Worm (Caenorhabditis elegans): Measurements from ENCODE around the gene nhr-281.

nhr-281 gene

ce11 chrX:14146740-14147140 lies 33.5 kb upstream of the nhr-281 start (continued):
- TF ChIP-seq attf-5 (GFP tag; optimal IDR thresholded peaks at IDR 0.05), result peak; percentile 69
- peak; percentile 42; the same call in 1 of the 2 replicates for TF ChIP-seq mcd-1 (GFP tag; IDR thresholded peaks at IDR 0.05)
- TF ChIP-seq tbp1 (GFP tag; optimal IDR thresholded peaks at IDR 0.05), result peak; percentile 52
- TF ChIP-seq B0336.3 (GFP tag; IDR thresholded peaks at IDR 0.05), result 0 out of 2 replicates have a peak, but pooled peaks have one; percentile 29
- no peak for TF ChIP-seq attf-6 (GFP tag; IDR thresholded peaks at IDR 0.05)
- TF ChIP-seq athp-1 (tag; optimal IDR thresholded peaks at IDR 0.05), result no peak
- TF ChIP-seq die-1 (tag; optimal IDR thresholded peaks at IDR 0.05), result peak; percentile 42
- TF ChIP-seq nhr-80 (tag; optimal IDR thresholded peaks at IDR 0.05), result peak; percentile 61
- TF ChIP-seq K12H6.12 (tag; optimal IDR thresholded peaks at IDR 0.05), result peak; percentile 84
- no peak for TF ChIP-seq nfya-1 (tag; optimal IDR thresholded peaks at IDR 0.05; ENCODE audit: borderline replicate concordance, insufficient read depth)
- peak; percentile 81 for TF ChIP-seq lin-40 (tag; optimal IDR thresholded peaks at IDR 0.05)
- TF ChIP-seq unc-130 (GFP tag; optimal IDR thresholded peaks at IDR 0.05), result no peak
- no peak for TF ChIP-seq ceh-100 (GFP tag; IDR thresholded peaks at IDR 0.05)
- no peak for TF ChIP-seq Y56A3A.18 (GFP tag; IDR thresholded peaks at IDR 0.05)
- peak; percentile 70 for TF ChIP-seq ztf-26 (tag; optimal IDR thresholded peaks at IDR 0.05)
- peak; percentile 10 for TF ChIP-seq snpc-4 (GFP tag; optimal IDR thresholded peaks at IDR 0.05)
- TF ChIP-seq snpc-4 (tag; optimal IDR thresholded peaks at IDR 0.05), result peak in 2 of 4 experiments; percentile 26 to 52
- no peak for TF ChIP-seq repo-1 (tag; optimal IDR thresholded peaks at IDR 0.05)
- TF ChIP-seq xnd-1 (tag; optimal IDR thresholded peaks at IDR 0.05), result no peak
- TF ChIP-seq atf-7 (tag; optimal IDR thresholded peaks at IDR 0.05), result no peak
- TF ChIP-seq cebp-1 (GFP tag; IDR thresholded peaks at IDR 0.05), result peak; percentile 56; the same call in 1 of the 2 replicates
- TF ChIP-seq cebp-1 (tag; optimal IDR thresholded peaks at IDR 0.05), result peak; percentile 83
- peak; percentile 75 for TF ChIP-seq zfh-2 (GFP tag; conservative IDR thresholded peaks at IDR 0.05)
- TF ChIP-seq lsy-27 (tag; optimal IDR thresholded peaks at IDR 0.05; ENCODE audit: borderline replicate concordance, insufficient read depth), result no peak
- TF ChIP-seq F23B12.7 (tag; optimal IDR thresholded peaks at IDR 0.05; ENCODE audit: insufficient read depth), result peak; percentile 69
- peak; percentile 17 for TF ChIP-seq pha-4 (tag; optimal IDR thresholded peaks at IDR 0.05)
- TF ChIP-seq lag-1 (GFP tag; IDR thresholded peaks at IDR 0.05), result no peak
- peak; percentile 21 for TF ChIP-seq ztf-18 (tag; optimal IDR thresholded peaks at IDR 0.05)
- no peak for TF ChIP-seq nhr-27 (tag; optimal IDR thresholded peaks at IDR 0.05)
- no peak for TF ChIP-seq nhr-90 (tag; optimal IDR thresholded peaks at IDR 0.05)
- TF ChIP-seq ceh-27 (GFP tag; optimal IDR thresholded peaks at IDR 0.05), result peak; percentile 68
- 0 out of 2 replicates have a peak, but pooled peaks have one; percentile 51 for TF ChIP-seq pbrm-1 (GFP tag; IDR thresholded peaks at IDR 0.05)
- no peak for TF ChIP-seq rpc-1 (optimal IDR thresholded peaks at IDR 0.05)
- TF ChIP-seq rpc-1 (tag; optimal IDR thresholded peaks at IDR 0.05), result no peak
- TF ChIP-seq T07F8.4 (tag; optimal IDR thresholded peaks at IDR 0.05), result no peak
- TF ChIP-seq sdz-38 (tag; optimal IDR thresholded peaks at IDR 0.05), result no peak
- TF ChIP-seq hmg-20 (GFP tag; IDR thresholded peaks at IDR 0.05), result no peak
- no peak for TF ChIP-seq tbx-9 (tag; optimal IDR thresholded peaks at IDR 0.05; ENCODE audit: borderline replicate concordance)
- TF ChIP-seq madf-10 (tag; optimal IDR thresholded peaks at IDR 0.05), result no peak
- peak; percentile 68 for TF ChIP-seq somi-1 (GFP tag; optimal IDR thresholded peaks at IDR 0.05)
- no peak for TF ChIP-seq madf-8 (GFP tag; conservative IDR thresholded peaks at IDR 0.05)
- no peak for TF ChIP-seq ceh-58 (GFP tag; IDR thresholded peaks at IDR 0.05)
- no peak for TF ChIP-seq egl-44 (GFP tag; IDR thresholded peaks at IDR 0.05)
- TF ChIP-seq hlh-26 (GFP tag; conservative IDR thresholded peaks at IDR 0.05), result no peak
- TF ChIP-seq ekl-4 (GFP tag; IDR thresholded peaks at IDR 0.05), result 0 out of 2 replicates have a peak, but pooled peaks have one; percentile 38

Measured in whole organism, young adult.